Worm (Caenorhabditis elegans): ENCODE results near the gene mltn-11.

DNA sequence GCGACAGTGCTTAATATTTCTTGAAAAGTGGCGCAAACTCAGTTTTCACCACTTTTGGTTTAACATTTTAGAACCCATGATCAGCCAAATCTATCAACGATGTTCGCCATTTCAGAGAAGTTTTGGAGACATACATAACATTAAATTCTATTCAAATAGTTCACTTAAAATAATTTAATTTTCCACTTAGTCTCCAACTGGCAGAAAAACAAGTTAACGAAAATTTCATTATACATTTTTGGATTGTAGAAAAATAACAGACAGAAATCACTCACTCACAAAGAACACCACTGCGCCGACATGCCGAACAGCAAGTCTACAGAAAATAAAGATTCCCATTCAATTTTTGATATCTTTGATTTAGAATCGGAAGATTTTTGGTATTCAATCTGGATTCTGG lies 44.0 kb downstream of the mltn-11 start, which contains the start of gene srw-44:
- TF ChIP-seq him-1 (tag; optimal IDR thresholded peaks at IDR 0.05) (no peak), dao-5 (tag; optimal IDR thresholded peaks at IDR 0.05) (no peak), W03F9.2 (tag; optimal IDR thresholded peaks at IDR 0.05) (no peak)

Data from whole organism, L4/young adult.